Fruit fly (Drosophila melanogaster) whole organism, embryonic: Measurements from ENCODE around the gene Rbp6.
A peak's percentile ranks its signal among the peaks of the same experiment; 100 is the strongest.

Source experiments
- Aef1 ChIP-seq: fragments of 200-800 bp; sonication (Bioruptor generic); IDR thresholded peaks from 3 replicates; pipeline ENCODE4 v1.3.6; 2022; ENCODE audit warnings: missing biosample characterization, missing genetic modification characterization
- C15 ChIP-seq: fragments of 200-800 bp; sonication (Bioruptor generic); IDR thresholded peaks from 3 replicates; pipeline ENCODE4 v1.3.6; 2022; ENCODE audit warnings: missing biosample characterization, missing genetic modification characterization
- CG10274 ChIP-seq: fragments of 200-800 bp; sonication (Bioruptor generic); optimal IDR thresholded peaks from 3 replicates; lab custom pipeline; 2017; ENCODE audit warnings: missing biosample characterization, mild to moderate bottlenecking, missing genetic modification characterization
- CG11085 ChIP-seq: fragments of 200-800 bp; sonication (Bioruptor generic); IDR thresholded peaks from 2 replicates; pipeline ENCODE4 v1.3.6; 2022; ENCODE audit warnings: missing biosample characterization, missing genetic modification characterization
- CG12299 ChIP-seq: fragments of 200-800 bp; sonication (Bioruptor generic); optimal IDR thresholded peaks from 2 replicates; lab custom pipeline; 2018; ENCODE audit warnings: missing biosample characterization, mild to moderate bottlenecking, missing genetic modification characterization
- CG12391 ChIP-seq: fragments of 200-800 bp; sonication (Bioruptor generic); optimal IDR thresholded peaks from 3 replicates; lab custom pipeline; 2018; ENCODE audit warnings: missing biosample characterization, mild to moderate bottlenecking, missing genetic modification characterization, moderate library complexity
- CG13424 ChIP-seq: fragments of 200-800 bp; sonication (Bioruptor generic); optimal IDR thresholded peaks from 2 replicates; lab custom pipeline; 2019; ENCODE audit warnings: missing biosample characterization, mild to moderate bottlenecking, missing genetic modification characterization, moderate library complexity
- CG15269 ChIP-seq: fragments of 200-800 bp; sonication (Bioruptor generic); optimal IDR thresholded peaks from 2 replicates; lab custom pipeline; 2018; ENCODE audit warnings: missing biosample characterization, mild to moderate bottlenecking, missing genetic modification characterization, moderate library complexity
- CG1529 ChIP-seq: fragments of 200-800 bp; sonication (Bioruptor generic); optimal IDR thresholded peaks from 3 replicates; lab custom pipeline; 2018; ENCODE audit warnings: missing biosample characterization, missing genetic modification characterization
- CG17802 ChIP-seq: fragments of 200-800 bp; sonication (Bioruptor generic); optimal IDR thresholded peaks from 2 replicates; lab custom pipeline; 2018; ENCODE audit warnings: missing biosample characterization, mild to moderate bottlenecking, missing genetic modification characterization, moderate library complexity
- CG1832 ChIP-seq: fragments of 200-800 bp; sonication (Bioruptor generic); optimal IDR thresholded peaks from 2 replicates; lab custom pipeline; 2017; ENCODE audit warnings: missing biosample characterization, mild to moderate bottlenecking, missing genetic modification characterization, inconsistent platforms
- CG18476 ChIP-seq: fragments of 200-800 bp; sonication (Bioruptor generic); optimal IDR thresholded peaks from 2 replicates; lab custom pipeline; 2016; ENCODE audit warnings: missing biosample characterization, mild to moderate bottlenecking, missing genetic modification characterization
- CG18599 ChIP-seq: fragments of 200-800 bp; sonication (Bioruptor generic); optimal IDR thresholded peaks from 3 replicates; lab custom pipeline; 2017; ENCODE audit warnings: missing biosample characterization, missing genetic modification characterization, mild to moderate bottlenecking, moderate library complexity, missing genetic modification reagents
- CG18619 ChIP-seq: fragments of 200-800 bp; sonication (Bioruptor generic); optimal IDR thresholded peaks from 3 replicates; lab custom pipeline; 2017; ENCODE audit warnings: missing biosample characterization, mild to moderate bottlenecking, missing genetic modification characterization
- CG2116 ChIP-seq: fragments of 200-800 bp; sonication (Bioruptor generic); optimal IDR thresholded peaks from 3 replicates; lab custom pipeline; 2018; ENCODE audit warnings: missing biosample characterization, mild to moderate bottlenecking, missing genetic modification characterization
- CG2889 ChIP-seq: fragments of 200-800 bp; sonication (Bioruptor generic); IDR thresholded peaks from 3 replicates; pipeline ENCODE4 v1.3.6; 2022; ENCODE audit warnings: missing biosample characterization, missing genetic modification characterization
- CG30020 ChIP-seq: fragments of 200-800 bp; optimal IDR thresholded peaks from 2 replicates; lab custom pipeline; 2019; ENCODE audit warnings: missing biosample characterization, mild to moderate bottlenecking, missing genetic modification characterization, moderate library complexity
- CG31441 ChIP-seq: fragments of 200-800 bp; sonication (Bioruptor generic); IDR thresholded peaks from 2 replicates; pipeline ENCODE4 v1.3.6; 2022; ENCODE audit warnings: missing biosample characterization, missing genetic modification characterization
- CG34224 ChIP-seq: fragments of 200-800 bp; sonication (Bioruptor generic); IDR thresholded peaks from 3 replicates; pipeline ENCODE4 v1.3.6; 2022; ENCODE audit warnings: missing biosample characterization, missing genetic modification characterization; ENCODE audit not compliant: partially characterized antibody
- CG4820 ChIP-seq: fragments of 200-800 bp; sonication (Bioruptor generic); optimal IDR thresholded peaks from 3 replicates; lab custom pipeline; 2016; ENCODE audit warnings: missing biosample characterization, missing genetic modification characterization
- CG9215 ChIP-seq: fragments of 200-800 bp; sonication (Bioruptor generic); IDR thresholded peaks from 2 replicates; pipeline ENCODE4 v1.3.6; 2022; ENCODE audit warnings: missing biosample characterization, missing genetic modification characterization
- CG9932 ChIP-seq: fragments of 200-800 bp; sonication (Bioruptor generic); IDR thresholded peaks from 2 replicates; pipeline ENCODE4 v1.3.6; 2022; ENCODE audit warnings: missing biosample characterization, missing genetic modification characterization
- Deaf1 ChIP-seq: fragments of 200-800 bp; optimal IDR thresholded peaks from 3 replicates; lab custom pipeline; 2019; ENCODE audit warnings: missing biosample characterization, mild to moderate bottlenecking, missing genetic modification characterization, moderate library complexity
- Hr3 ChIP-seq: fragments of 200-800 bp; sonication (Bioruptor generic); optimal IDR thresholded peaks from 3 replicates; lab custom pipeline; 2016; ENCODE audit warnings: missing biosample characterization, missing genetic modification characterization
- Hsf ChIP-seq: fragments of 200-800 bp; sonication (Bioruptor generic); optimal IDR thresholded peaks from 3 replicates; lab custom pipeline; 2016; ENCODE audit warnings: missing biosample characterization, missing genetic modification characterization
- Nf-YC ChIP-seq: fragments of 200-800 bp; optimal IDR thresholded peaks from 3 replicates; lab custom pipeline; 2019; ENCODE audit warnings: missing biosample characterization, mild to moderate bottlenecking, missing genetic modification characterization, moderate library complexity
- TFAM ChIP-seq: fragments of 200-800 bp; sonication (Bioruptor generic); optimal IDR thresholded peaks from 2 replicates; lab custom pipeline; 2017; ENCODE audit warnings: missing biosample characterization, missing genetic modification characterization, inconsistent platforms
- Xrp1 ChIP-seq: fragments of 200-800 bp; sonication (Bioruptor generic); IDR thresholded peaks from 2 replicates; pipeline ENCODE4 v1.3.6; 2022; ENCODE audit warnings: missing biosample characterization, missing genetic modification characterization
- YL-1 ChIP-seq: fragments of 200-800 bp; sonication (Bioruptor generic); optimal IDR thresholded peaks from 3 replicates; lab custom pipeline; 2017; ENCODE audit warnings: missing biosample characterization, mild to moderate bottlenecking, missing genetic modification characterization
- ap ChIP-seq: fragments of 200-800 bp; sonication (Bioruptor generic); IDR thresholded peaks from 2 replicates; pipeline ENCODE4 v1.3.6; 2022; ENCODE audit warnings: missing biosample characterization, missing genetic modification characterization
- ash1 ChIP-seq: fragments of 200-800 bp; sonication (Bioruptor generic); optimal IDR thresholded peaks from 2 replicates; lab custom pipeline; 2018; ENCODE audit warnings: missing biosample characterization, mild to moderate bottlenecking, missing genetic modification characterization
- bbx ChIP-seq: fragments of 200-800 bp; sonication (Bioruptor generic); IDR thresholded peaks from 2 replicates; pipeline ENCODE4 v1.3.6; 2022; ENCODE audit warnings: missing biosample characterization, missing genetic modification characterization; ENCODE audit not compliant: partially characterized antibody
- bcd ChIP-seq: fragments of 200-800 bp; sonication (Bioruptor generic); optimal IDR thresholded peaks from 2 replicates; lab custom pipeline; 2017; ENCODE audit warnings: missing biosample characterization, mild to moderate bottlenecking, missing genetic modification characterization
- bsh ChIP-seq, 2 experiments: fragments of 200-800 bp; sonication (Bioruptor generic); optimal IDR thresholded peaks; 2 replicates each; lab custom pipeline; 2017 to 2018; ENCODE audit warnings: mild to moderate bottlenecking in 2 of 2, missing biosample characterization in 2 of 2, missing genetic modification characterization in 2 of 2, moderate library complexity in 1 of 2
- chn ChIP-seq: fragments of 200-800 bp; sonication (Bioruptor generic); optimal IDR thresholded peaks from 2 replicates; lab custom pipeline; 2016; ENCODE audit warnings: missing biosample characterization, missing genetic modification characterization
- ci ChIP-seq: fragments of 200-800 bp; sonication (Bioruptor generic); IDR thresholded peaks from 3 replicates; pipeline ENCODE4 v1.3.6; 2022; ENCODE audit warnings: missing biosample characterization, missing genetic modification characterization
- dm ChIP-seq: fragments of 200-800 bp; sonication (Bioruptor generic); optimal IDR thresholded peaks from 3 replicates; lab custom pipeline; 2016; ENCODE audit warnings: missing biosample characterization, missing genetic modification characterization
- fd96Cb ChIP-seq: fragments of 200-800 bp; sonication (Bioruptor generic); optimal IDR thresholded peaks from 2 replicates; lab custom pipeline; 2018; ENCODE audit warnings: missing biosample characterization, mild to moderate bottlenecking, missing genetic modification characterization, moderate library complexity
- gcm2 ChIP-seq: fragments of 200-800 bp; sonication (Bioruptor generic); optimal IDR thresholded peaks from 2 replicates; lab custom pipeline; 2016; ENCODE audit warnings: missing biosample characterization, missing genetic modification characterization
- grau ChIP-seq: fragments of 200-800 bp; optimal IDR thresholded peaks from 3 replicates; lab custom pipeline; 2019; ENCODE audit warnings: missing biosample characterization, mild to moderate bottlenecking, missing genetic modification characterization, moderate library complexity
- jigr1 ChIP-seq: fragments of 200-800 bp; sonication (Bioruptor generic); IDR thresholded peaks from 3 replicates; pipeline ENCODE4 v1.3.6; 2022; ENCODE audit warnings: missing biosample characterization, missing genetic modification characterization
- mld ChIP-seq: fragments of 200-800 bp; sonication (Bioruptor generic); IDR thresholded peaks from 3 replicates; pipeline ENCODE4 v1.3.6; 2022; ENCODE audit warnings: missing biosample characterization, missing genetic modification characterization; ENCODE audit not compliant: partially characterized antibody
- p53 ChIP-seq: fragments of 200-800 bp; sonication (Bioruptor generic); optimal IDR thresholded peaks from 2 replicates; lab custom pipeline; 2016; ENCODE audit warnings: missing biosample characterization, missing genetic modification characterization
- pzg ChIP-seq: fragments of 200-800 bp; sonication (Bioruptor generic); optimal IDR thresholded peaks from 3 replicates; lab custom pipeline; 2018; ENCODE audit warnings: missing biosample characterization, mild to moderate bottlenecking, missing genetic modification characterization, moderate library complexity
- sc ChIP-seq, 3 experiments: fragments of >200 bp in 2 of 3; fragments of 200-800 bp in 1 of 3; sonication (Bioruptor generic) in 1 of 3; optimal IDR thresholded peaks; 2 replicates in 2 of 3; 3 replicates in 1 of 3; lab custom pipeline; 2017; ENCODE audit warnings: mild to moderate bottlenecking in 1 of 3, missing biosample characterization in 1 of 3, missing genetic modification characterization in 1 of 3, missing genetic modification reagents in 1 of 3
- schlank ChIP-seq: fragments of 200-800 bp; sonication (Bioruptor generic); optimal IDR thresholded peaks from 2 replicates; lab custom pipeline; 2018; ENCODE audit warnings: missing biosample characterization, mild to moderate bottlenecking, missing genetic modification characterization
- sens-2 ChIP-seq: fragments of 200-800 bp; sonication (Bioruptor generic); IDR thresholded peaks from 2 replicates; pipeline ENCODE4 v1.3.6; 2022; ENCODE audit warnings: missing biosample characterization, missing genetic modification characterization
- sisA ChIP-seq: fragments of 200-800 bp; sonication (Bioruptor generic); IDR thresholded peaks from 2 replicates; pipeline ENCODE4 v1.3.6; 2022; ENCODE audit warnings: missing biosample characterization, missing genetic modification characterization
- sob ChIP-seq: fragments of 200-800 bp; sonication (Bioruptor generic); IDR thresholded peaks from 2 replicates; pipeline ENCODE4 v1.3.6; 2022; ENCODE audit warnings: missing biosample characterization, missing genetic modification characterization
- ssp ChIP-seq: fragments of 200-800 bp; sonication (Bioruptor generic); IDR thresholded peaks from 2 replicates; pipeline ENCODE4 v1.3.6; 2022; ENCODE audit warnings: missing biosample characterization, missing genetic modification characterization
- tx ChIP-seq: fragments of 200-800 bp; sonication (Bioruptor generic); optimal IDR thresholded peaks from 2 replicates; lab custom pipeline; 2016; ENCODE audit warnings: missing biosample characterization, missing genetic modification characterization

Rbp6 gene

DNA sequence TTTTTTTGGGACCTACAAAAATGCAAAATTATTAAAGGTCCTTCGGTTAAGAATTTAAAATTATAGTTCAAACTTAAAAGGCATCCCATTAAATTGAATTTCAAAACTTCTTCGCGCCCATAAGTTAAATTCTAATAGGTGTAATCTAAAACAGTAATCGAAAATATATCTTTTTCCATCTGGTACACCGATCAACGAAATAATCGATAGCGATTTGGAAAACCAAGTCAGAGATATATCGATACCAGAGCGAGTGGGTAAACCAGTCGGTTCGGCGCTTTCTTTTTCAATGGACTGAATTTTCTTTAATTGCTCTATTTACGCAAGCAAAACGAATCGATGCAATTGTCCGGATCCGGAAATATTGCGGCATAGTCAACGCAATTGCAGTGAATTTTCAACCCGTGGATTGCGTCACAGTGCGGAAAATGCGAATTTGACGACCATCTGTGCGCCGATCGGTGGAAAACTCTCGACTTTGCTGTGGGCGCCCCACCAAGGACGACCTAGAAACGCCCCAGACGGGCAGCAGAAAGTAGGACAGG lies 213.8 kb downstream of the Rbp6 start, which contains the start of gene Fit2 (continued):
- TF ChIP-seq dm (GFP tag; lab: Kevin White, UChicago) (no peak), sisA (GFP tag; lab: Robert Waterston, UW) (no peak), C15 (GFP tag; lab: Robert Waterston, UW) (no peak), CG12299 (no peak), CG2889 (GFP tag; lab: Robert Waterston, UW) (no peak), ash1 (GFP tag; lab: Kevin White, UChicago) (no peak), CG12391 (no peak), CG10274 (GFP tag; lab: Kevin White, UChicago) (no peak), CG13424 (tag; lab: Kevin White, UChicago) (no peak), CG9215 (GFP tag; lab: Robert Waterston, UW) (no peak), bcd (no peak), fd96Cb (tag; lab: Kevin White, UChicago) (no peak), ci (GFP tag; lab: Robert Waterston, UW) (no peak), sob (GFP tag; lab: Robert Waterston, UW) (no peak), Xrp1 (GFP tag; lab: Robert Waterston, UW) (no peak), pzg (GFP tag; lab: Kevin White, UChicago) (peak; percentile 66), tx (GFP tag; lab: Kevin White, UChicago) (peak; percentile 20), Deaf1 (tag; lab: Kevin White, UChicago) (no peak), CG31441 (GFP tag; lab: Robert Waterston, UW) (no peak), jigr1 (GFP tag; lab: Robert Waterston, UW) (no peak), grau (no peak), ssp (GFP tag; lab: Robert Waterston, UW) (no peak), Aef1 (GFP tag; lab: Robert Waterston, UW) (no peak), schlank (tag; lab: Kevin White, UChicago) (no peak), CG11085 (no peak), CG15269 (tag; lab: Kevin White, UChicago) (no peak), CG18476 (GFP tag; lab: Kevin White, UChicago) (no peak), bsh (GFP tag; optimal IDR thresholded peaks at IDR 0.05; lab: Kevin White, UChicago) (no peak), Hr3 (GFP tag; lab: Kevin White, UChicago) (no peak), CG1832 (GFP tag; lab: Kevin White, UChicago) (no peak), Nf-YC (tag; lab: Kevin White, UChicago) (no peak), bbx (GFP tag; lab: Robert Waterston, UW) (peak; percentile 99), gcm2 (GFP tag; lab: Kevin White, UChicago) (no peak), p53 (GFP tag; lab: Kevin White, UChicago) (no peak), sc (optimal IDR thresholded peaks at IDR 0.05; lab: Kevin White, UChicago) (no peak), sc (GFP tag; optimal IDR thresholded peaks at IDR 0.05; lab: Kevin White, UChicago) (no peak), Hsf (no peak), sens-2 (no peak), chn (no peak), CG9932 (GFP tag; lab: Robert Waterston, UW) (no peak), mld (peak; percentile 99), CG4820 (GFP tag; lab: Kevin White, UChicago) (no peak), ap (GFP tag; lab: Robert Waterston, UW) (no peak), CG18599 (GFP tag; lab: Kevin White, UChicago) (no peak), CG18619 (GFP tag; lab: Kevin White, UChicago) (no peak), CG34224 (GFP tag; lab: Robert Waterston, UW) (peak; percentile 100), CG17802 (no peak), CG1529 (no peak), YL-1 (GFP tag; lab: Kevin White, UChicago) (peak; percentile 66), TFAM (GFP tag; lab: Kevin White, UChicago) (no peak), CG30020 (tag; lab: Kevin White, UChicago) (no peak), CG2116 (GFP tag; lab: Kevin White, UChicago) (peak; percentile 91)
